Worm (Caenorhabditis elegans) whole organism, L4 larva: ENCODE data around the gene C07A9.13.

Source experiments
- D1046.2 ChIP-seq: fragments of 200-800 bp; sonication (Bioruptor generic); IDR thresholded peaks from 2 replicates; pipeline ENCODE4 v1.3.6; 2022; ENCODE audit warnings: missing genetic modification characterization, missing compliant biosample characterization
- F37D6.2 ChIP-seq: sonication (generic microtip); optimal IDR thresholded peaks from 2 replicates; lab custom pipeline; 2016; ENCODE audit warnings: mild to moderate bottlenecking, missing genetic modification characterization, missing compliant biosample characterization
- F49E8.2 ChIP-seq: sonication (generic microtip); optimal IDR thresholded peaks from 2 replicates; lab custom pipeline; 2016; ENCODE audit warnings: missing compliant biosample characterization, mild to moderate bottlenecking, missing genetic modification characterization, borderline replicate concordance
- T20F7.1 ChIP-seq: fragments of 200-800 bp; sonication (Bioruptor generic); optimal IDR thresholded peaks from 2 replicates; lab custom pipeline; 2018; ENCODE audit warnings: mild to moderate bottlenecking, missing genetic modification characterization, missing compliant biosample characterization
- T26A8.4 ChIP-seq: fragments of 200-800 bp; sonication (Bioruptor generic); IDR thresholded peaks from 2 replicates; pipeline ENCODE4 v1.3.6; 2022; ENCODE audit warnings: missing genetic modification characterization, missing compliant biosample characterization
- Y5F2A.4 ChIP-seq: fragments of 200-800 bp; sonication (Bioruptor generic); optimal IDR thresholded peaks from 2 replicates; lab custom pipeline; 2018; ENCODE audit warnings: mild to moderate bottlenecking, missing genetic modification characterization, missing compliant biosample characterization
- aly-2 ChIP-seq: sonication (generic microtip); optimal IDR thresholded peaks from 2 replicates; lab custom pipeline; 2018; ENCODE audit warnings: missing biosample characterization, missing genetic modification characterization
- ceh-20 ChIP-seq: fragments of 200-800 bp; sonication (Bioruptor generic); IDR thresholded peaks from 2 replicates; pipeline ENCODE4 v1.3.6; 2022; ENCODE audit warnings: missing genetic modification reagents, missing genetic modification characterization, missing compliant biosample characterization
- ceh-28 ChIP-seq: fragments of 150-350 bp; optimal IDR thresholded peaks from 2 replicates; lab custom pipeline; 2014; ENCODE audit warnings: missing biosample characterization, missing genetic modification reagents, missing genetic modification characterization
- ceh-32 ChIP-seq: sonication (generic microtip); optimal IDR thresholded peaks from 2 replicates; lab custom pipeline; 2016; ENCODE audit warnings: mild to moderate bottlenecking, missing genetic modification characterization, missing compliant biosample characterization; ENCODE audit not compliant: poor library complexity
- ceh-44 ChIP-seq: fragments of 200-800 bp; sonication (Bioruptor generic); IDR thresholded peaks from 2 replicates; pipeline ENCODE4 v1.3.6; 2022; ENCODE audit warnings: missing genetic modification reagents, missing genetic modification characterization, missing compliant biosample characterization
- ceh-82 ChIP-seq: sonication (generic microtip); optimal IDR thresholded peaks from 2 replicates; lab custom pipeline; 2017; ENCODE audit warnings: missing biosample characterization, missing genetic modification characterization
- cey-2 ChIP-seq: sonication (generic microtip); optimal IDR thresholded peaks from 3 replicates; lab custom pipeline; 2017; ENCODE audit warnings: missing genetic modification characterization, mild to moderate bottlenecking, missing compliant biosample characterization, antibody characterized with exemption, borderline replicate concordance; ENCODE audit not compliant: insufficient read depth
- daf-19 ChIP-seq: fragments of 200-800 bp; sonication (Bioruptor generic); conservative IDR thresholded peaks from 2 replicates; pipeline ENCODE4 v1.3.6; 2022; ENCODE audit warnings: missing genetic modification characterization, missing compliant biosample characterization
- dmd-8 ChIP-seq: fragments of 200-800 bp; sonication (Bioruptor generic); IDR thresholded peaks from 2 replicates; pipeline ENCODE4 v1.3.6; 2022; ENCODE audit warnings: missing genetic modification characterization, missing compliant biosample characterization
- dmd-9 ChIP-seq: fragments of 200-800 bp; sonication (Bioruptor generic); IDR thresholded peaks from 2 replicates; pipeline ENCODE4 v1.3.6; 2022; ENCODE audit warnings: missing genetic modification reagents, missing genetic modification characterization, missing compliant biosample characterization
- dpl-1 ChIP-seq: fragments of 150-350 bp; optimal IDR thresholded peaks from 2 replicates; lab custom pipeline; 2014; ENCODE audit warnings: missing biosample characterization, missing genetic modification reagents, missing genetic modification characterization
- duxl-1 ChIP-seq: sonication (generic microtip); optimal IDR thresholded peaks from 2 replicates; lab custom pipeline; 2016; ENCODE audit warnings: mild to moderate bottlenecking, missing genetic modification characterization, moderate library complexity, missing compliant biosample characterization; ENCODE audit not compliant: poor library complexity
- fkh-10 ChIP-seq: fragments of 150-350 bp; optimal IDR thresholded peaks from 2 replicates; lab custom pipeline; 2014; ENCODE audit warnings: missing biosample characterization, missing genetic modification reagents, missing genetic modification characterization
- fos-1 ChIP-seq: fragments of 150-350 bp; optimal IDR thresholded peaks from 2 replicates; lab custom pipeline; 2014; ENCODE audit warnings: missing biosample characterization, missing genetic modification characterization
- hlh-11 ChIP-seq: fragments of 200-800 bp; sonication (Bioruptor generic); optimal IDR thresholded peaks from 2 replicates; lab custom pipeline; 2018; ENCODE audit warnings: mild to moderate bottlenecking, missing genetic modification characterization, missing compliant biosample characterization
- hlh-30 ChIP-seq: sonication (generic microtip); optimal IDR thresholded peaks from 2 replicates; lab custom pipeline; 2017; ENCODE audit warnings: antibody characterized with exemption, mild to moderate bottlenecking, missing genetic modification characterization, missing compliant biosample characterization; ENCODE audit not compliant: insufficient read depth
- hmg-1.1 ChIP-seq: fragments of 200-800 bp; sonication (Bioruptor generic); IDR thresholded peaks from 2 replicates; pipeline ENCODE4 v1.3.6; 2022; ENCODE audit warnings: missing genetic modification reagents, missing genetic modification characterization, missing compliant biosample characterization
- jun-1 ChIP-seq: fragments of 150-350 bp; optimal IDR thresholded peaks from 2 replicates; lab custom pipeline; 2014; ENCODE audit warnings: missing biosample characterization, missing genetic modification reagents, missing genetic modification characterization
- lin-13 ChIP-seq: fragments of 150-350 bp; optimal IDR thresholded peaks from 2 replicates; lab custom pipeline; 2014; ENCODE audit warnings: missing biosample characterization, missing genetic modification reagents, missing genetic modification characterization
- lin-15B ChIP-seq: fragments of 150-350 bp; sonication (generic microtip); optimal IDR thresholded peaks from 3 replicates; lab custom pipeline; 2014; ENCODE audit warnings: missing biosample characterization, missing genetic modification characterization
- lin-39 ChIP-seq: fragments of 150-350 bp; optimal IDR thresholded peaks from 2 replicates; lab custom pipeline; 2014; ENCODE audit warnings: missing biosample characterization, missing genetic modification reagents, missing genetic modification characterization
- lir-3 ChIP-seq: sonication (generic microtip); optimal IDR thresholded peaks from 2 replicates; lab custom pipeline; 2016; ENCODE audit warnings: mild to moderate bottlenecking, missing genetic modification characterization, missing compliant biosample characterization
- madf-5 ChIP-seq, 2 experiments: fragments of 200-800 bp; sonication (Bioruptor generic); IDR thresholded peaks; 2 replicates each; pipeline ENCODE4 v1.3.6; 2022; ENCODE audit warnings: missing compliant biosample characterization in 2 of 2, missing genetic modification characterization in 2 of 2
- mdt-29 ChIP-seq: fragments of 200-800 bp; sonication (Bioruptor generic); IDR thresholded peaks from 2 replicates; pipeline ENCODE4 v1.3.6; 2022; ENCODE audit warnings: missing genetic modification reagents, missing genetic modification characterization, missing compliant biosample characterization
- mep-1 ChIP-seq: fragments of 150-350 bp; sonication (generic microtip); optimal IDR thresholded peaks from 3 replicates; lab custom pipeline; 2014; ENCODE audit warnings: missing biosample characterization, missing genetic modification characterization
- mes-2 ChIP-seq: sonication (generic microtip); optimal IDR thresholded peaks from 2 replicates; lab custom pipeline; 2016; ENCODE audit warnings: missing genotype, mild to moderate bottlenecking, missing genetic modification characterization, missing compliant biosample characterization; ENCODE audit not compliant: poor library complexity, severe bottlenecking
- mxl-3 ChIP-seq: fragments of 200-800 bp; sonication (Bioruptor generic); optimal IDR thresholded peaks from 2 replicates; lab custom pipeline; 2018; ENCODE audit warnings: mild to moderate bottlenecking, missing genetic modification characterization, missing compliant biosample characterization
- nhr-11 ChIP-seq: fragments of 150-350 bp; optimal IDR thresholded peaks from 2 replicates; lab custom pipeline; 2014; ENCODE audit warnings: missing biosample characterization, missing genetic modification characterization
- nhr-28 ChIP-seq: fragments of 150-350 bp; optimal IDR thresholded peaks from 2 replicates; lab custom pipeline; 2014; ENCODE audit warnings: missing biosample characterization, missing genetic modification characterization
- nhr-42 ChIP-seq: fragments of 200-800 bp; sonication (Bioruptor generic); IDR thresholded peaks from 2 replicates; pipeline ENCODE4 v1.3.6; 2022; ENCODE audit warnings: missing genetic modification characterization, missing compliant biosample characterization
- nhr-76 ChIP-seq: fragments of 150-350 bp; optimal IDR thresholded peaks from 2 replicates; lab custom pipeline; 2014; ENCODE audit warnings: missing biosample characterization, missing genetic modification characterization
- rbr-2 ChIP-seq: sonication (generic microtip); optimal IDR thresholded peaks from 2 replicates; lab custom pipeline; 2016; ENCODE audit warnings: missing genotype, missing genetic modification characterization, missing compliant biosample characterization
- saeg-2 ChIP-seq: fragments of 200-800 bp; sonication (Bioruptor generic); IDR thresholded peaks from 2 replicates; pipeline ENCODE4 v1.3.6; 2022; ENCODE audit warnings: missing genetic modification reagents, missing genetic modification characterization, missing compliant biosample characterization
- unc-130 ChIP-seq: sonication (generic microtip); optimal IDR thresholded peaks from 2 replicates; lab custom pipeline; 2016; ENCODE audit warnings: missing genetic modification reagents, missing genetic modification characterization, missing compliant biosample characterization
- unc-62 ChIP-seq, 3 experiments: fragments of 150-350 bp in 1 of 3; sonication (generic microtip); optimal IDR thresholded peaks in 2 of 3; peaks in 1 of 3; 1 replicate in 1 of 3; 2 replicates in 2 of 3; lab custom pipeline; 2014 to 2017; ENCODE audit warnings: missing biosample characterization in 3 of 3, missing genetic modification characterization in 3 of 3, missing genetic modification reagents in 3 of 3, missing genotype in 1 of 3
- vab-7 ChIP-seq: fragments of 200-800 bp; sonication (Bioruptor generic); IDR thresholded peaks from 2 replicates; pipeline ENCODE4 v1.3.6; 2022; ENCODE audit warnings: missing genetic modification reagents, missing genetic modification characterization, missing compliant biosample characterization
- zag-1 ChIP-seq: fragments of 150-350 bp; optimal IDR thresholded peaks from 2 replicates; lab custom pipeline; 2014; ENCODE audit warnings: missing biosample characterization, missing genetic modification characterization
- zfp-2 ChIP-seq: sonication (generic microtip); optimal IDR thresholded peaks from 2 replicates; lab custom pipeline; 2016; ENCODE audit warnings: mild to moderate bottlenecking, missing genetic modification characterization, missing compliant biosample characterization
- zfp-3 ChIP-seq: fragments of 200-800 bp; sonication (Bioruptor generic); conservative IDR thresholded peaks from 2 replicates; pipeline ENCODE4 v1.3.6; 2022; ENCODE audit warnings: missing genetic modification reagents, missing genetic modification characterization, missing compliant biosample characterization
- zip-11 ChIP-seq: fragments of 200-800 bp; sonication (Bioruptor generic); IDR thresholded peaks from 2 replicates; pipeline ENCODE4 v1.3.6; 2022; ENCODE audit warnings: missing genetic modification characterization, missing compliant biosample characterization

C07A9.13 gene

ce11 chrIII:9698635-9699396 lies 17.7 kb upstream of the C07A9.13 start (continued):
- peak; percentile 35 for TF ChIP-seq rbr-2 (tag; lab: Kevin White, UChicago)
- no peak for TF ChIP-seq lin-39 (tag; lab: Kevin White, UChicago)
- peak; percentile 5 for TF ChIP-seq nhr-11 (tag; lab: Kevin White, UChicago)
- TF ChIP-seq fos-1 (tag; lab: Kevin White, UChicago): no peak

DNA sequence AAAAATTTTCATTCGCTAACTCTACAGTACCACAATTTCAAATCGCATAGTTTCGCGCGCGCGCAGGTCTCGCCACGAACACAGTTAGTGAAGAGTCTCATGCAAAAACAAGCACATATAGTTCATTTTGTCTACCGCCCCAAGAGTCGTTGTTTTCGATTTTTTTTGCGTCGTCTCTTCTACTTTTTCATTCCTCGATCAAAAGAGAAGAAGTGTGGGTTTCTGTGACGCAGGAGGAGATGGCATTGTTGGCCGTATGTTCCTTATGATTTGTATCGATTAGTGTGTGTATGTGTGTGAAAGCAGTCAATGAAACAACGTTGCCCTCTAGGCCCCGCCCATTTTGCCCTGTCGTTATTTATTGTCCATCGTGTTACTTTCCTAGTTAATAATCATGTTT lies 16.8 kb upstream of the C07A9.13 start:
- TF ChIP-seq D1046.2 (GFP tag; lab: Robert Waterston, UW) (no peak), hlh-30 (tag; lab: Kevin White, UChicago) (peak; percentile 48), F37D6.2 (no peak), unc-62 (GFP tag; optimal IDR thresholded peaks at IDR 0.05 in 1 of 2; lab: Kevin White, UChicago) (peak in 1 of 2 experiments; percentile 87), unc-62 (tag; optimal IDR thresholded peaks at IDR 0.05; lab: Kevin White, UChicago) (no peak), nhr-42 (no peak), mxl-3 (GFP tag; lab: Kevin White, UChicago) (peak; percentile 44), zag-1 (tag; lab: Kevin White, UChicago) (no peak), nhr-28 (peak; percentile 5), dpl-1 (GFP tag; lab: Kevin White, UChicago) (no peak), mes-2 (tag; lab: Kevin White, UChicago) (no peak)

ce11 chrIII:9697323-9697722 lies 16.2 kb upstream of the C07A9.13 start:
- peak; percentile 29 for TF ChIP-seq dpl-1 (GFP tag; lab: Kevin White, UChicago)
- TF ChIP-seq F49E8.2: no peak
- TF ChIP-seq hmg-1.1 (GFP tag; lab: Robert Waterston, UW): peak; percentile 63
- no peak for TF ChIP-seq nhr-76
- no peak for TF ChIP-seq aly-2 (tag; lab: Kevin White, UChicago)
- TF ChIP-seq hlh-11 (tag; lab: Kevin White, UChicago): peak; percentile 78
- no peak for TF ChIP-seq T20F7.1 (GFP tag; lab: Kevin White, UChicago)
- TF ChIP-seq F37D6.2: peak; percentile 15
- no peak for TF ChIP-seq lir-3
- no peak for TF ChIP-seq madf-5 (GFP tag; IDR thresholded peaks at IDR 0.05; lab: Robert Waterston, UW)
- no peak for TF ChIP-seq D1046.2 (GFP tag; lab: Robert Waterston, UW)
- TF ChIP-seq ceh-44 (GFP tag; lab: Robert Waterston, UW): no peak
- no peak for TF ChIP-seq lin-13 (GFP tag; lab: Kevin White, UChicago)
- no peak for TF ChIP-seq saeg-2 (GFP tag; lab: Robert Waterston, UW)
- TF ChIP-seq T26A8.4 (GFP tag; lab: Robert Waterston, UW): no peak
- no peak for TF ChIP-seq lin-15B (tag; lab: Kevin White, UChicago)
- TF ChIP-seq vab-7: no peak
- TF ChIP-seq fkh-10 (GFP tag; lab: Kevin White, UChicago): peak; percentile 58
- TF ChIP-seq mdt-29 (GFP tag; lab: Robert Waterston, UW): no peak
- TF ChIP-seq duxl-1: no peak
- no peak for TF ChIP-seq dmd-9 (GFP tag; lab: Robert Waterston, UW)
- TF ChIP-seq mxl-3 (GFP tag; lab: Kevin White, UChicago): peak; percentile 68
- no peak for TF ChIP-seq daf-19 (GFP tag; lab: Robert Waterston, UW)
- TF ChIP-seq zfp-3 (GFP tag; lab: Robert Waterston, UW): no peak
- no peak for TF ChIP-seq Y5F2A.4 (GFP tag; lab: Kevin White, UChicago)
- TF ChIP-seq cey-2 (tag; lab: Kevin White, UChicago): no peak
- no peak for TF ChIP-seq jun-1 (tag; lab: Kevin White, UChicago)
- no peak for TF ChIP-seq ceh-32
- TF ChIP-seq ceh-28 (tag; lab: Kevin White, UChicago): no peak
- no peak for TF ChIP-seq zip-11 (GFP tag; lab: Robert Waterston, UW)
- TF ChIP-seq unc-130 (GFP tag; lab: Kevin White, UChicago): no peak
- TF ChIP-seq mep-1 (tag; lab: Kevin White, UChicago): peak; percentile 73
- no peak for TF ChIP-seq zfp-2
- TF ChIP-seq ceh-82 (tag; lab: Kevin White, UChicago): no peak
- peak; percentile 63 for TF ChIP-seq ceh-20
- no peak for TF ChIP-seq dmd-8
